Worm (Caenorhabditis elegans) whole organism, L2 larva: ENCODE data around the gene F59B1.8.

Source experiments
- alr-1 ChIP-seq: fragments of 150-350 bp; optimal IDR thresholded peaks from 2 replicates; lab custom pipeline; 2014; ENCODE audit warnings: missing biosample characterization, missing genetic modification characterization
- blmp-1 ChIP-seq: sonication (generic microtip); optimal IDR thresholded peaks from 2 replicates; lab custom pipeline; 2017; ENCODE audit warnings: missing genetic modification characterization, mild to moderate bottlenecking, missing compliant biosample characterization, antibody characterized with exemption, moderate library complexity; ENCODE audit not compliant: insufficient read depth
- egl-27 ChIP-seq: sonication (generic microtip); optimal IDR thresholded peaks from 3 replicates; lab custom pipeline; 2017; ENCODE audit warnings: missing biosample characterization, missing genetic modification reagents, missing genetic modification characterization
- nhr-12 ChIP-seq: fragments of 150-350 bp; optimal IDR thresholded peaks from 2 replicates; lab custom pipeline; 2014; ENCODE audit warnings: missing biosample characterization, missing genetic modification characterization
- nhr-77 ChIP-seq: fragments of 150-350 bp; optimal IDR thresholded peaks from 2 replicates; lab custom pipeline; 2014; ENCODE audit warnings: missing biosample characterization, missing genetic modification characterization
- sma-9 ChIP-seq, 2 experiments: fragments of 150-350 bp in 1 of 2; sonication (generic microtip) in 1 of 2; optimal IDR thresholded peaks; 2 replicates each; lab custom pipeline; 2014 to 2016; ENCODE audit warnings: missing genetic modification characterization in 2 of 2, mild to moderate bottlenecking in 1 of 2, missing biosample characterization in 1 of 2, missing compliant biosample characterization in 1 of 2, missing genetic modification reagents in 1 of 2, moderate library complexity in 1 of 2
- snpc-4 ChIP-seq: fragments of 150-350 bp; optimal IDR thresholded peaks from 2 replicates; lab custom pipeline; 2014; ENCODE audit warnings: missing biosample characterization, missing genetic modification characterization

DNA sequence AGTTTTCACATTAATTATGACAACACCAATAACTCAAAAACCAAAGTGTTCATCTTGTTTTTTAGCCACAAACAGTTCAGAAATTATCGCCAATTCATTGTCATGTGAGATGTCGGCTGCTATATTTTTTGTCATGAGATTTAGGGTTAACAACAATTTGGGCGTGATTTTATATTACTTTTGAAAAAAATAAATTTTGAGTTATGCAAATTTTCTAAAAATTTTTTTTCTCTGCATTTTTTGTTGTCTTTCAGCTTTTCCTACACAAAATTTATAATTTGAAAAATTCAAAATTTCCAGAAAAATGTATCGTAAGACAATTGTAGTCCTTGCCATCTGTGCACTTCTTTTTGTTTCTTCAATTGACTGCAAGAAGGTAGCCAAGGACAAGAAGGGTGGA, 11.0 kb downstream of the F59B1.8 start, which contains the start of gene F59B1.2:
- TF ChIP-seq egl-27 (tag; lab: Kevin White, UChicago) (no peak), snpc-4 (no peak), nhr-77 (tag; lab: Kevin White, UChicago) (no peak), sma-9 (GFP tag; optimal IDR thresholded peaks at IDR 0.05; lab: Kevin White, UChicago) (no peak), sma-9 (tag; optimal IDR thresholded peaks at IDR 0.05; lab: Kevin White, UChicago) (no peak), nhr-12 (tag; lab: Kevin White, UChicago) (no peak), alr-1 (tag; lab: Kevin White, UChicago) (no peak), blmp-1 (tag; lab: Kevin White, UChicago) (no peak)
